Fruit fly (Drosophila melanogaster) whole organism, embryonic: Measurements from ENCODE around the gene CG7213.
A peak's percentile ranks its signal among the peaks of the same experiment; 100 is the strongest.

Experiments used
- CG10147 ChIP-seq: fragments of 200-800 bp; sonication (Bioruptor generic); optimal IDR thresholded peaks from 2 replicates; lab custom pipeline; 2019; ENCODE audit warnings: missing biosample characterization, mild to moderate bottlenecking, missing genetic modification characterization, moderate library complexity
- CG1024 ChIP-seq: fragments of 200-800 bp; sonication (Bioruptor generic); IDR thresholded peaks from 2 replicates; pipeline ENCODE4 v1.3.6; 2022; ENCODE audit warnings: missing biosample characterization, missing genetic modification characterization
- CG10267 ChIP-seq: fragments of 200-800 bp; sonication (Bioruptor generic); optimal IDR thresholded peaks from 2 replicates; lab custom pipeline; 2018; ENCODE audit warnings: missing biosample characterization, mild to moderate bottlenecking, missing genetic modification characterization, moderate library complexity
- CG11696 ChIP-seq: fragments of 200-800 bp; sonication (Bioruptor generic); IDR thresholded peaks from 2 replicates; pipeline ENCODE4 v1.3.6; 2022; ENCODE audit warnings: missing biosample characterization, missing genetic modification characterization
- CG14667 ChIP-seq: fragments of 200-800 bp; sonication (Bioruptor generic); IDR thresholded peaks from 2 replicates; pipeline ENCODE4 v1.3.6; 2022; ENCODE audit warnings: missing biosample characterization, missing genetic modification characterization
- CG14710 ChIP-seq: fragments of 200-800 bp; sonication (Bioruptor generic); optimal IDR thresholded peaks from 3 replicates; lab custom pipeline; 2019; ENCODE audit warnings: missing biosample characterization, mild to moderate bottlenecking, missing genetic modification characterization, moderate library complexity
- CG15479 ChIP-seq: fragments of 200-800 bp; sonication (Bioruptor generic); optimal IDR thresholded peaks from 3 replicates; lab custom pipeline; 2019; ENCODE audit warnings: missing biosample characterization, mild to moderate bottlenecking, missing genetic modification characterization, moderate library complexity
- CG17568 ChIP-seq: fragments of 200-800 bp; sonication (Bioruptor generic); optimal IDR thresholded peaks from 2 replicates; lab custom pipeline; 2018; ENCODE audit warnings: missing biosample characterization, mild to moderate bottlenecking, missing genetic modification characterization, moderate library complexity
- CG18262 ChIP-seq: fragments of 200-800 bp; optimal IDR thresholded peaks from 3 replicates; lab custom pipeline; 2019; ENCODE audit warnings: missing biosample characterization, mild to moderate bottlenecking, missing genetic modification characterization, moderate library complexity
- CG18619 ChIP-seq: fragments of 200-800 bp; sonication (Bioruptor generic); optimal IDR thresholded peaks from 3 replicates; lab custom pipeline; 2017; ENCODE audit warnings: missing biosample characterization, mild to moderate bottlenecking, missing genetic modification characterization
- CG43689 ChIP-seq: fragments of 200-800 bp; sonication (Bioruptor generic); IDR thresholded peaks from 2 replicates; pipeline ENCODE4 v1.3.6; 2022; ENCODE audit warnings: missing biosample characterization, missing genetic modification characterization
- CG4617 ChIP-seq: fragments of 200-800 bp; sonication (Bioruptor generic); optimal IDR thresholded peaks from 3 replicates; lab custom pipeline; 2016; ENCODE audit warnings: missing biosample characterization, missing genetic modification characterization, borderline replicate concordance
- CG4854 ChIP-seq: fragments of 200-800 bp; sonication (Bioruptor generic); optimal IDR thresholded peaks from 2 replicates; lab custom pipeline; 2016; ENCODE audit warnings: missing biosample characterization, missing genetic modification characterization, inconsistent platforms
- CG6765 ChIP-seq: fragments of 200-800 bp; sonication (Bioruptor generic); optimal IDR thresholded peaks from 3 replicates; lab custom pipeline; 2017; ENCODE audit warnings: missing biosample characterization, mild to moderate bottlenecking, missing genetic modification characterization
- CG7357 ChIP-seq: fragments of 200-800 bp; sonication (Bioruptor generic); IDR thresholded peaks from 3 replicates; pipeline ENCODE4 v1.3.6; 2022; ENCODE audit warnings: missing biosample characterization, missing genetic modification characterization
- CG7839 ChIP-seq: fragments of 200-800 bp; sonication (Bioruptor generic); optimal IDR thresholded peaks from 3 replicates; lab custom pipeline; 2018; ENCODE audit warnings: missing biosample characterization, mild to moderate bottlenecking, missing genetic modification characterization, moderate library complexity
- CG9215 ChIP-seq: fragments of 200-800 bp; sonication (Bioruptor generic); IDR thresholded peaks from 2 replicates; pipeline ENCODE4 v1.3.6; 2022; ENCODE audit warnings: missing biosample characterization, missing genetic modification characterization
- Dref ChIP-seq: fragments of 200-800 bp; sonication (Bioruptor generic); IDR thresholded peaks from 2 replicates; pipeline ENCODE4 v1.3.6; 2022; ENCODE audit warnings: missing biosample characterization, missing genetic modification characterization
- Ets65A ChIP-seq: fragments of 200-800 bp; sonication (Bioruptor generic); peaks from one replicate; lab custom pipeline; 2016; ENCODE audit warnings: missing biosample characterization, missing genetic modification characterization
- MTF-1 ChIP-seq: fragments of 200-800 bp; sonication (Bioruptor generic); optimal IDR thresholded peaks from 2 replicates; lab custom pipeline; 2018; ENCODE audit warnings: missing biosample characterization, mild to moderate bottlenecking, missing genetic modification characterization, borderline replicate concordance
- Mad ChIP-seq: fragments of 200-800 bp; sonication (Bioruptor generic); optimal IDR thresholded peaks from 2 replicates; lab custom pipeline; 2016; ENCODE audit warnings: missing biosample characterization, missing genetic modification characterization
- Nf-YA ChIP-seq: fragments of 200-800 bp; sonication (Bioruptor generic); IDR thresholded peaks from 2 replicates; pipeline ENCODE4 v1.3.6; 2022; ENCODE audit warnings: missing biosample characterization, missing genetic modification characterization
- Nf-YC ChIP-seq: fragments of 200-800 bp; optimal IDR thresholded peaks from 3 replicates; lab custom pipeline; 2019; ENCODE audit warnings: missing biosample characterization, mild to moderate bottlenecking, missing genetic modification characterization, moderate library complexity
- Pdp1 ChIP-seq, 2 experiments: fragments of 200-800 bp; sonication (Bioruptor generic); optimal IDR thresholded peaks; 3 replicates each; lab custom pipeline; 2016; ENCODE audit warnings: missing biosample characterization in 2 of 2, missing genetic modification characterization in 2 of 2, mild to moderate bottlenecking in 1 of 2, moderate library complexity in 1 of 2
- Scr ChIP-seq: fragments of 200-800 bp; sonication (Bioruptor generic); IDR thresholded peaks from 2 replicates; pipeline ENCODE4 v1.3.6; 2022; ENCODE audit warnings: missing biosample characterization, missing genetic modification characterization; ENCODE audit not compliant: partially characterized antibody
- Sox100B ChIP-seq: fragments of 200-800 bp; sonication (Bioruptor generic); optimal IDR thresholded peaks from 3 replicates; lab custom pipeline; 2018; ENCODE audit warnings: missing biosample characterization, mild to moderate bottlenecking, missing genetic modification characterization
- TFAM ChIP-seq: fragments of 200-800 bp; sonication (Bioruptor generic); optimal IDR thresholded peaks from 2 replicates; lab custom pipeline; 2017; ENCODE audit warnings: missing biosample characterization, missing genetic modification characterization, inconsistent platforms
- bigmax ChIP-seq: fragments of 200-800 bp; sonication (Bioruptor generic); optimal IDR thresholded peaks from 2 replicates; lab custom pipeline; 2018; ENCODE audit warnings: missing biosample characterization, mild to moderate bottlenecking, missing genetic modification characterization
- cad ChIP-seq: fragments of >200 bp; optimal IDR thresholded peaks from 2 replicates; lab custom pipeline; 2017; ENCODE audit warnings: missing biosample characterization, missing genetic modification characterization
- chif ChIP-seq, 2 experiments: fragments of 200-800 bp; sonication (Bioruptor generic); optimal IDR thresholded peaks; 3 replicates each; lab custom pipeline; 2016; ENCODE audit warnings: missing biosample characterization in 2 of 2, missing genetic modification characterization in 2 of 2
- chinmo ChIP-seq: fragments of 200-800 bp; sonication (Bioruptor generic); IDR thresholded peaks from 4 replicates; pipeline ENCODE4 v1.3.6; 2022; ENCODE audit warnings: missing biosample characterization, missing genetic modification characterization; ENCODE audit not compliant: partially characterized antibody
- crp ChIP-seq, 2 experiments: fragments of 200-800 bp; sonication (Bioruptor generic); optimal IDR thresholded peaks; 2 replicates in 1 of 2; 3 replicates in 1 of 2; lab custom pipeline; 2017; ENCODE audit warnings: missing biosample characterization in 2 of 2, missing genetic modification characterization in 2 of 2, mild to moderate bottlenecking in 1 of 2, moderate library complexity in 1 of 2
- dysf ChIP-seq: fragments of 200-800 bp; sonication (Bioruptor generic); IDR thresholded peaks from 3 replicates; pipeline ENCODE4 v1.3.6; 2022; ENCODE audit warnings: missing biosample characterization, missing genetic modification characterization
- fd3F ChIP-seq: fragments of 200-800 bp; sonication (Bioruptor generic); optimal IDR thresholded peaks from 2 replicates; lab custom pipeline; 2018; ENCODE audit warnings: missing biosample characterization, mild to moderate bottlenecking, missing genetic modification characterization, moderate library complexity
- gsb-n ChIP-seq: fragments of 200-800 bp; sonication (Bioruptor generic); optimal IDR thresholded peaks from 3 replicates; lab custom pipeline; 2018; ENCODE audit warnings: missing biosample characterization, mild to moderate bottlenecking, missing genetic modification characterization
- hkb ChIP-seq, 2 experiments: fragments of 200-800 bp in 1 of 2; fragments of >200 bp in 1 of 2; sonication (Bioruptor generic) in 1 of 2; IDR thresholded peaks in 1 of 2; optimal IDR thresholded peaks in 1 of 2; 2 replicates each; pipeline versions ENCODE4 v1.3.6 to Lab custom; 2017 to 2022; ENCODE audit warnings: missing biosample characterization in 1 of 2, missing genetic modification characterization in 1 of 2
- ind ChIP-seq: fragments of 200-800 bp; sonication (Bioruptor generic); optimal IDR thresholded peaks from 3 replicates; lab custom pipeline; 2016; ENCODE audit warnings: missing biosample characterization, missing genetic modification characterization
- kay ChIP-seq: fragments of 200-800 bp; sonication (Bioruptor generic); optimal IDR thresholded peaks from 2 replicates; lab custom pipeline; 2016; ENCODE audit warnings: missing biosample characterization, missing genetic modification characterization
- nau ChIP-seq: fragments of 200-800 bp; sonication (Bioruptor generic); optimal IDR thresholded peaks from 3 replicates; lab custom pipeline; 2017; ENCODE audit warnings: missing biosample characterization, mild to moderate bottlenecking, missing genetic modification characterization, missing genetic modification reagents
- nom ChIP-seq: fragments of 200-800 bp; sonication (Bioruptor generic); optimal IDR thresholded peaks from 2 replicates; lab custom pipeline; 2017; ENCODE audit warnings: missing biosample characterization, missing genetic modification characterization, mild to moderate bottlenecking, moderate library complexity, missing genetic modification reagents
- oc ChIP-seq: fragments of 200-800 bp; sonication (Bioruptor generic); optimal IDR thresholded peaks from 2 replicates; lab custom pipeline; 2018; ENCODE audit warnings: missing biosample characterization, mild to moderate bottlenecking, missing genetic modification characterization, moderate library complexity
- psq ChIP-seq: fragments of 200-800 bp; sonication (Bioruptor generic); optimal IDR thresholded peaks from 2 replicates; lab custom pipeline; 2017; ENCODE audit warnings: missing biosample characterization, missing genetic modification characterization
- pum ChIP-seq: fragments of 200-800 bp; sonication (Bioruptor generic); optimal IDR thresholded peaks from 2 replicates; lab custom pipeline; 2016; ENCODE audit warnings: missing biosample characterization, missing genetic modification characterization
- seq ChIP-seq: fragments of 200-800 bp; sonication (Bioruptor generic); IDR thresholded peaks from 2 replicates; pipeline ENCODE4 v1.3.6; 2022; ENCODE audit warnings: missing biosample characterization, missing genetic modification characterization
- slbo ChIP-seq: fragments of 200-800 bp; sonication (Bioruptor generic); IDR thresholded peaks from 2 replicates; pipeline ENCODE4 v1.3.6; 2022; ENCODE audit warnings: missing biosample characterization, missing genetic modification characterization
- trem ChIP-seq: fragments of 200-800 bp; optimal IDR thresholded peaks from 3 replicates; lab custom pipeline; 2019; ENCODE audit warnings: missing biosample characterization, mild to moderate bottlenecking, missing genetic modification characterization, moderate library complexity
- unc-4 ChIP-seq: fragments of 200-800 bp; sonication (Bioruptor generic); IDR thresholded peaks from 2 replicates; pipeline ENCODE4 v1.3.6; 2022; ENCODE audit warnings: missing biosample characterization, missing genetic modification characterization; ENCODE audit not compliant: partially characterized antibody

CG7213 gene

DNA sequence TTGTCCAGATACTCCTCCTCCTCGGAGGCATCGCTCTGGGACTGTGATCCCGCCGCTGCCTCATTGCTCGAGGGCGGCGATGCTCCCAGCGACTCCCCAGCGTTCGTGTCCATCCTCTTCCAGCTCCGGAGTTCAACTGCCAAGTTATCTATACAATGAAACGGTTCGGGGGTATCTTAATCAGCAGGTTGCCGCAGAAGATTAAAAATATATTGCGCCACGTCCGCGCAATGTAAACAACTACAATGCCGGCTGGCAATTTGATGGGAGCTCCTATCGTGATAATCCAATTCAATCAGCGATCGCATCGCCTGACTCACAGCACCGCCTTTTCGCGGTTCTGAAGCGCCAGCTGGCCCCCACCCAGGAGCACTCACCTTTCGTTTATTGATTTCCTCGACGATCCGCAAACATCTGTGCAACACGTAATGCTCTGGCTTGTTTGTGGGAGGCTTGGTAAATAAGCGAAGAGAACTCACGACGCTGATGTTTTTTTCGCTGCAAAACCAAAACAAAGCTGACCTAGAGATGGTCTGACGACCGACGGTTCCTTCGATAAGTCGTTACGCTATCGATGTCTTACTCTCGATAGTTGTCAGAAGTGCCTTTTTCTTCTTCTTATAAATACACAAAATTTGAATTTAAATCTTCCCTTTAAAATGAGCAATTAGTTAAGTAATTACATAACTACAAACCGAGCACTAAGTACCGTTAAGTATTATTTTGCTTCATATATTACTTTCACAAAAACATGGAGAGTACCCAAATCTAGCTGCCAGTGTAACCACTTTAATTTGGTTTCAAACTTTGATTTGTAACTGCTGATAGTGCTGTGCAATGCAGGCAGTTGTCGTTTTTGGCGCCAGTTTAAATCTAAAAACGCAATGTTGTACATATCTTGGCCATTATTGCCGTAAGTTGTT is 49.2 kb upstream of the CG7213 start, which contains the start of gene cert (continued):
- peak; percentile 92 for TF ChIP-seq CG10267 (tag; lab: Kevin White, UChicago)
- peak in 1 of 2 experiments; percentile 75 for TF ChIP-seq crp (GFP tag; optimal IDR thresholded peaks at IDR 0.05; lab: Kevin White, UChicago)
- TF ChIP-seq MTF-1: no peak
- peak; percentile 29 for TF ChIP-seq nau (GFP tag; lab: Kevin White, UChicago)
- TF ChIP-seq slbo (GFP tag; lab: Robert Waterston, UW): peak; percentile 54; the same call in 1 of the 2 replicates
- peak; percentile 37 for TF ChIP-seq CG4617
- TF ChIP-seq CG9215: no peak
- TF ChIP-seq oc (tag; lab: Kevin White, UChicago): no peak
- TF ChIP-seq CG43689 (GFP tag; lab: Robert Waterston, UW): no peak
- TF ChIP-seq CG6765 (GFP tag; lab: Kevin White, UChicago): peak; percentile 22
- TF ChIP-seq Scr (GFP tag; lab: Robert Waterston, UW): peak; percentile 92
- peak; percentile 91 for TF ChIP-seq Dref (GFP tag; lab: Robert Waterston, UW)
- no peak for TF ChIP-seq CG14667 (GFP tag; lab: Robert Waterston, UW)
- TF ChIP-seq dysf (GFP tag; lab: Robert Waterston, UW): no peak
- TF ChIP-seq CG7839: peak; percentile 16
- no peak for TF ChIP-seq chif (GFP tag; optimal IDR thresholded peaks at IDR 0.05; lab: Kevin White, UChicago)
- no peak for TF ChIP-seq CG10147 (GFP tag; lab: Kevin White, UChicago)
- TF ChIP-seq Sox100B: peak; percentile 2
- peak; percentile 99 for TF ChIP-seq CG14710
- no peak for TF ChIP-seq CG1024 (GFP tag; lab: Robert Waterston, UW)
- TF ChIP-seq Ets65A (GFP tag; lab: Kevin White, UChicago): peak; percentile 94
- TF ChIP-seq chinmo: peak; percentile 62; the same call in 1 of the 4 replicates
- peak; percentile 26 for TF ChIP-seq nom (GFP tag; lab: Kevin White, UChicago)
- TF ChIP-seq bigmax (GFP tag; lab: Kevin White, UChicago): no peak
- TF ChIP-seq Mad: no peak
- TF ChIP-seq CG18262 (tag; lab: Kevin White, UChicago): no peak
- TF ChIP-seq trem (tag; lab: Kevin White, UChicago): peak; percentile 60
- TF ChIP-seq gsb-n: peak; percentile 37
- peak; percentile 31 for TF ChIP-seq CG4854 (GFP tag; lab: Kevin White, UChicago)
- no peak for TF ChIP-seq cad (GFP tag; lab: Kevin White, UChicago)
- TF ChIP-seq hkb (optimal IDR thresholded peaks at IDR 0.05; lab: Kevin White, UChicago): peak; percentile 77
- TF ChIP-seq hkb (GFP tag; IDR thresholded peaks at IDR 0.05; lab: Robert Waterston, UW): no peak
- TF ChIP-seq ind (GFP tag; lab: Kevin White, UChicago): peak; percentile 10
- TF ChIP-seq Nf-YA (GFP tag; lab: Robert Waterston, UW): no peak
- no peak for TF ChIP-seq TFAM
- peak in 1 of 2 experiments; percentile 74 for TF ChIP-seq Pdp1 (GFP tag; optimal IDR thresholded peaks at IDR 0.05; lab: Kevin White, UChicago)
- TF ChIP-seq Nf-YC (tag; lab: Kevin White, UChicago): no peak
- no peak for TF ChIP-seq CG11696 (GFP tag; lab: Robert Waterston, UW)
- TF ChIP-seq CG7357 (GFP tag; lab: Robert Waterston, UW): no peak
- TF ChIP-seq psq: no peak
- TF ChIP-seq fd3F (GFP tag; lab: Kevin White, UChicago): no peak
- TF ChIP-seq CG17568: peak; percentile 33
- TF ChIP-seq CG15479 (GFP tag; lab: Kevin White, UChicago): no peak
- peak; percentile 88 for TF ChIP-seq unc-4 (GFP tag; lab: Robert Waterston, UW)
- TF ChIP-seq CG18619: peak; percentile 11
- TF ChIP-seq pum (GFP tag; lab: Kevin White, UChicago): peak; percentile 6
- TF ChIP-seq seq (GFP tag; lab: Robert Waterston, UW): no peak
- TF ChIP-seq kay (GFP tag; lab: Kevin White, UChicago): peak; percentile 46
